Fruit fly (Drosophila melanogaster) whole organism, embryonic: Measurements from ENCODE around the gene CG13996.

Experiments
- Adf1 ChIP-seq: fragments of 200-800 bp; sonication (Bioruptor generic); IDR thresholded peaks from 2 replicates; pipeline ENCODE4 v1.3.6; 2022; ENCODE audit warnings: missing biosample characterization, missing genetic modification characterization
- Atf-2 ChIP-seq: fragments of 200-800 bp; sonication (Bioruptor generic); optimal IDR thresholded peaks from 2 replicates; lab custom pipeline; 2016; ENCODE audit warnings: missing biosample characterization, missing genetic modification characterization
- Bgb ChIP-seq: fragments of 200-800 bp; sonication (Bioruptor generic); IDR thresholded peaks from 2 replicates; pipeline ENCODE4 v1.3.6; 2022; ENCODE audit warnings: missing biosample characterization, missing genetic modification characterization; ENCODE audit not compliant: partially characterized antibody
- Blimp-1 ChIP-seq: fragments of 200-800 bp; sonication (Bioruptor generic); optimal IDR thresholded peaks from 3 replicates; lab custom pipeline; 2018; ENCODE audit warnings: missing biosample characterization, missing genetic modification characterization, mild to moderate bottlenecking, moderate library complexity, missing genetic modification reagents
- CG13894 ChIP-seq: fragments of 200-800 bp; sonication (Bioruptor generic); optimal IDR thresholded peaks from 3 replicates; lab custom pipeline; 2018; ENCODE audit warnings: missing biosample characterization, mild to moderate bottlenecking, missing genetic modification characterization, moderate library complexity
- CG15514 ChIP-seq: fragments of 200-800 bp; sonication (Bioruptor generic); optimal IDR thresholded peaks from 3 replicates; lab custom pipeline; 2017; ENCODE audit warnings: missing biosample characterization, missing genetic modification characterization, mild to moderate bottlenecking, moderate library complexity, missing genetic modification reagents
- CG16779 ChIP-seq: fragments of 200-800 bp; sonication (Bioruptor generic); IDR thresholded peaks from 2 replicates; pipeline ENCODE4 v1.3.6; 2022; ENCODE audit warnings: missing biosample characterization, missing genetic modification characterization
- CG16813 ChIP-seq: fragments of 200-800 bp; sonication (Bioruptor generic); IDR thresholded peaks from 3 replicates; pipeline ENCODE4 v1.3.6; 2022; ENCODE audit warnings: missing biosample characterization, missing genetic modification characterization; ENCODE audit not compliant: partially characterized antibody
- CG18599 ChIP-seq: fragments of 200-800 bp; sonication (Bioruptor generic); optimal IDR thresholded peaks from 3 replicates; lab custom pipeline; 2017; ENCODE audit warnings: missing biosample characterization, missing genetic modification characterization, mild to moderate bottlenecking, moderate library complexity, missing genetic modification reagents
- CG32767 ChIP-seq: fragments of 200-800 bp; sonication (Bioruptor generic); IDR thresholded peaks from 2 replicates; pipeline ENCODE4 v1.3.6; 2022; ENCODE audit warnings: missing biosample characterization, missing genetic modification characterization
- CG34422 ChIP-seq: fragments of 200-800 bp; sonication (Bioruptor generic); IDR thresholded peaks from 3 replicates; pipeline ENCODE4 v1.3.6; 2022; ENCODE audit warnings: missing biosample characterization, missing genetic modification characterization
- CG3995 ChIP-seq: fragments of 200-800 bp; sonication (Bioruptor generic); optimal IDR thresholded peaks from 3 replicates; lab custom pipeline; 2016; ENCODE audit warnings: missing biosample characterization, missing genetic modification characterization
- CG6765 ChIP-seq: fragments of 200-800 bp; sonication (Bioruptor generic); optimal IDR thresholded peaks from 3 replicates; lab custom pipeline; 2017; ENCODE audit warnings: missing biosample characterization, mild to moderate bottlenecking, missing genetic modification characterization
- CG7745 ChIP-seq: fragments of 200-800 bp; sonication (Bioruptor generic); optimal IDR thresholded peaks from 2 replicates; lab custom pipeline; 2018; ENCODE audit warnings: missing biosample characterization, mild to moderate bottlenecking, missing genetic modification characterization, moderate library complexity
- CG8388 ChIP-seq: fragments of 200-800 bp; sonication (Bioruptor generic); optimal IDR thresholded peaks from 2 replicates; lab custom pipeline; 2019; ENCODE audit warnings: missing biosample characterization, mild to moderate bottlenecking, missing genetic modification characterization, moderate library complexity
- CG8924 ChIP-seq: fragments of 200-800 bp; optimal IDR thresholded peaks from 3 replicates; lab custom pipeline; 2019; ENCODE audit warnings: missing biosample characterization, mild to moderate bottlenecking, missing genetic modification characterization, moderate library complexity
- Deaf1 ChIP-seq: fragments of 200-800 bp; optimal IDR thresholded peaks from 3 replicates; lab custom pipeline; 2019; ENCODE audit warnings: missing biosample characterization, mild to moderate bottlenecking, missing genetic modification characterization, moderate library complexity
- HLH4C ChIP-seq: fragments of 200-800 bp; sonication (Bioruptor generic); IDR thresholded peaks from 3 replicates; pipeline ENCODE4 v1.3.6; 2022; ENCODE audit warnings: missing biosample characterization, missing genetic modification characterization; ENCODE audit not compliant: partially characterized antibody
- Hr51 ChIP-seq, 2 experiments: fragments of 200-800 bp; sonication (Bioruptor generic); optimal IDR thresholded peaks; 2 replicates in 1 of 2; 3 replicates in 1 of 2; lab custom pipeline; 2016 to 2018; ENCODE audit warnings: missing biosample characterization in 2 of 2, missing genetic modification characterization in 2 of 2, mild to moderate bottlenecking in 1 of 2, moderate library complexity in 1 of 2
- Med ChIP-seq: fragments of 200-800 bp; sonication (Bioruptor generic); peaks from one replicate; lab custom pipeline; 2016; ENCODE audit warnings: missing biosample characterization, missing genetic modification characterization, mild to moderate bottlenecking, inconsistent platforms, moderate library complexity
- Rx ChIP-seq: fragments of 200-800 bp; sonication (Bioruptor generic); IDR thresholded peaks from 2 replicates; pipeline ENCODE4 v1.3.6; 2022; ENCODE audit warnings: missing biosample characterization, missing genetic modification characterization
- Trl ChIP-seq, 3 experiments: fragments of >200 bp in 2 of 3; fragments of 200-800 bp in 1 of 3; sonication (Bioruptor generic) in 1 of 3; optimal IDR thresholded peaks; 2 replicates in 1 of 3; 3 replicates in 2 of 3; lab custom pipeline; 2016 to 2017; ENCODE audit warnings: missing biosample characterization in 1 of 3, missing genetic modification characterization in 1 of 3
- ase ChIP-seq: fragments of 200-800 bp; sonication (Bioruptor generic); IDR thresholded peaks from 3 replicates; pipeline ENCODE4 v1.3.6; 2022; ENCODE audit warnings: missing biosample characterization, missing genetic modification characterization
- ato ChIP-seq: fragments of 200-800 bp; sonication (Bioruptor generic); IDR thresholded peaks from 2 replicates; pipeline ENCODE4 v1.3.6; 2022; ENCODE audit warnings: missing biosample characterization, missing genetic modification characterization; ENCODE audit not compliant: partially characterized antibody
- cg ChIP-seq: fragments of 200-800 bp; sonication (Bioruptor generic); optimal IDR thresholded peaks from 3 replicates; lab custom pipeline; 2019; ENCODE audit warnings: missing biosample characterization, mild to moderate bottlenecking, missing genetic modification characterization, moderate library complexity
- chn ChIP-seq: fragments of 200-800 bp; sonication (Bioruptor generic); optimal IDR thresholded peaks from 2 replicates; lab custom pipeline; 2016; ENCODE audit warnings: missing biosample characterization, missing genetic modification characterization
- ci ChIP-seq: fragments of 200-800 bp; sonication (Bioruptor generic); IDR thresholded peaks from 3 replicates; pipeline ENCODE4 v1.3.6; 2022; ENCODE audit warnings: missing biosample characterization, missing genetic modification characterization
- da ChIP-seq: fragments of 200-800 bp; sonication (Bioruptor generic); optimal IDR thresholded peaks from 2 replicates; lab custom pipeline; 2016; ENCODE audit warnings: missing biosample characterization, missing genetic modification characterization
- dpn ChIP-seq, 2 experiments: fragments of 200-800 bp; sonication (Bioruptor generic); optimal IDR thresholded peaks; 3 replicates each; lab custom pipeline; 2016; ENCODE audit warnings: missing biosample characterization in 2 of 2, missing genetic modification characterization in 2 of 2
- fd64A ChIP-seq: fragments of 200-800 bp; sonication (Bioruptor generic); optimal IDR thresholded peaks from 3 replicates; lab custom pipeline; 2018; ENCODE audit warnings: missing biosample characterization, mild to moderate bottlenecking, missing genetic modification characterization
- grau ChIP-seq: fragments of 200-800 bp; optimal IDR thresholded peaks from 3 replicates; lab custom pipeline; 2019; ENCODE audit warnings: missing biosample characterization, mild to moderate bottlenecking, missing genetic modification characterization, moderate library complexity
- hkb ChIP-seq, 2 experiments: fragments of 200-800 bp in 1 of 2; fragments of >200 bp in 1 of 2; sonication (Bioruptor generic) in 1 of 2; IDR thresholded peaks in 1 of 2; optimal IDR thresholded peaks in 1 of 2; 2 replicates each; pipeline versions ENCODE4 v1.3.6 to Lab custom; 2017 to 2022; ENCODE audit warnings: missing biosample characterization in 1 of 2, missing genetic modification characterization in 1 of 2
- inv ChIP-seq: fragments of 200-800 bp; sonication (Bioruptor generic); IDR thresholded peaks from 2 replicates; pipeline ENCODE4 v1.3.6; 2022; ENCODE audit warnings: missing biosample characterization, missing genetic modification characterization; ENCODE audit not compliant: partially characterized antibody
- lab ChIP-seq: fragments of 200-800 bp; sonication (Bioruptor generic); optimal IDR thresholded peaks from 3 replicates; lab custom pipeline; 2017; ENCODE audit warnings: missing biosample characterization, missing genetic modification characterization, mild to moderate bottlenecking, moderate library complexity, missing genetic modification reagents
- nom ChIP-seq: fragments of 200-800 bp; sonication (Bioruptor generic); optimal IDR thresholded peaks from 2 replicates; lab custom pipeline; 2017; ENCODE audit warnings: missing biosample characterization, missing genetic modification characterization, mild to moderate bottlenecking, moderate library complexity, missing genetic modification reagents
- rib ChIP-seq: fragments of 200-800 bp; sonication (Bioruptor generic); IDR thresholded peaks from 2 replicates; pipeline ENCODE4 v1.3.6; 2022; ENCODE audit warnings: missing biosample characterization, missing genetic modification characterization
- row ChIP-seq: fragments of 200-800 bp; sonication (Bioruptor generic); IDR thresholded peaks from 3 replicates; pipeline ENCODE4 v1.3.6; 2022; ENCODE audit warnings: missing biosample characterization, missing genetic modification characterization
- salm ChIP-seq: fragments of 200-800 bp; sonication (Bioruptor generic); optimal IDR thresholded peaks from 2 replicates; lab custom pipeline; 2018; ENCODE audit warnings: missing biosample characterization, mild to moderate bottlenecking, missing genetic modification characterization
- seq ChIP-seq: fragments of 200-800 bp; sonication (Bioruptor generic); IDR thresholded peaks from 2 replicates; pipeline ENCODE4 v1.3.6; 2022; ENCODE audit warnings: missing biosample characterization, missing genetic modification characterization
- ssp ChIP-seq: fragments of 200-800 bp; sonication (Bioruptor generic); IDR thresholded peaks from 2 replicates; pipeline ENCODE4 v1.3.6; 2022; ENCODE audit warnings: missing biosample characterization, missing genetic modification characterization
- tgo ChIP-seq: fragments of 200-800 bp; sonication (Bioruptor generic); IDR thresholded peaks from 3 replicates; pipeline ENCODE4 v1.3.6; 2022; ENCODE audit warnings: missing biosample characterization, missing genetic modification characterization
- ttk ChIP-seq: fragments of 200-800 bp; sonication (Bioruptor generic); IDR thresholded peaks from 2 replicates; pipeline ENCODE4 v2.1.2; 2022; ENCODE audit warnings: missing biosample characterization, missing genetic modification characterization
- tup ChIP-seq: fragments of 200-800 bp; sonication (Bioruptor generic); optimal IDR thresholded peaks from 2 replicates; lab custom pipeline; 2016; ENCODE audit warnings: missing biosample characterization, mild to moderate bottlenecking, missing genetic modification characterization, moderate library complexity
- yki ChIP-seq: fragments of >200 bp; optimal IDR thresholded peaks from 3 replicates; lab custom pipeline; 2018

The CG13996 gene

dm6 chr2L:6051212-6051621 is 30.6 kb downstream of the CG13996 start (continued):
- TF ChIP-seq dpn (GFP tag; optimal IDR thresholded peaks at IDR 0.05; lab: Kevin White, UChicago) = peak; percentile 94
- TF ChIP-seq ssp = peak; percentile 78
- peak; percentile 94 for TF ChIP-seq salm (tag; lab: Kevin White, UChicago)
- TF ChIP-seq tup (GFP tag; lab: Kevin White, UChicago) = peak; percentile 92
- peak; percentile 99 for TF ChIP-seq ci (GFP tag; lab: Robert Waterston, UW)
- TF ChIP-seq, all 482 proteins: peak for 419

DNA sequence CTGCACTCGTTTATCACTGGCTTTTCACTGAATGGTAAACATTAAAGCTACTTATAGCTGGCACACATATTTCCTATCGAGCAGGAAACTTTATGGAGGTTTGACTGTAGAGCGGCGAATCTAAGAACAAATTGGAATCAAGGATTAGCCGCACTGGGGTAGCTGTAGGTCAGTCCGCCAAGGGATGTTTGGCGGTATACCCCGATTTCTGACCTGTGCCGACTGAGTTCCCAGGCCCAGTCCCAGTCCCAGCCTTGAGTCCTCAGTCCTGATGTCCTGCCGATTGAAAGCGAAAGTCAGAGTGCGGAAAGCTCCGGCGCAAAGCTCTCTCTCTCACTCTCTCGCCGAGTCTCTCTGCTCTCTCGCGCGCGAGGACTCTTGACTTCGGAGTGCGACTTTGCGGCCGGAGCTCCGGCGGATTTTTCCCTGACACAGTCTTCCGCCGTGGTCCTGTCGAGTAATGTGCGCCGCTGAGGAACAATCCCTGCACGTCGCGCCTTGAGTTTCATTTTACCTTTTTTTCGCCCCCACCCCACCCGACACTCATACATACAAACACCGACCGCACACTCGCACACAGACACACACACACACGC is 33.3 kb downstream of the CG13996 start, which contains the start of gene CG13995:
Gene CG13995, plus strand, starts transcription at position 429 of the 596 bp plus-strand sequence.
- TF ChIP-seq CG16779 (GFP tag; lab: Robert Waterston, UW) (peak; percentile 74), hkb (optimal IDR thresholded peaks at IDR 0.05; lab: Kevin White, UChicago) (no peak), hkb (GFP tag; IDR thresholded peaks at IDR 0.05; lab: Robert Waterston, UW) (peak; percentile 19; the same call in 1 of the 2 replicates), Rx (GFP tag; lab: Robert Waterston, UW) (no peak), tgo (GFP tag; lab: Robert Waterston, UW) (no peak), CG8924 (tag; lab: Kevin White, UChicago) (no peak), dpn (GFP tag; optimal IDR thresholded peaks at IDR 0.05; lab: Kevin White, UChicago) (no peak), Trl (optimal IDR thresholded peaks at IDR 0.05; lab: Kevin White, UChicago) (peak in 1 of 2 experiments; percentile 71), Trl (GFP tag; optimal IDR thresholded peaks at IDR 0.05; lab: Kevin White, UChicago) (no peak), Adf1 (peak; percentile 14; the same call in 1 of the 2 replicates), Hr51 (GFP tag; optimal IDR thresholded peaks at IDR 0.05; lab: Kevin White, UChicago) (peak in 1 of 2 experiments; percentile 75), Bgb (GFP tag; lab: Robert Waterston, UW) (peak; percentile 27; the same call in 1 of the 2 replicates), inv (GFP tag; lab: Robert Waterston, UW) (0 out of 2 replicates have a peak, but pooled peaks have one; percentile 10), da (GFP tag; lab: Kevin White, UChicago) (no peak), CG15514 (GFP tag; lab: Kevin White, UChicago) (peak; percentile 18), HLH4C (GFP tag; lab: Robert Waterston, UW) (no peak), CG8388 (GFP tag; lab: Kevin White, UChicago) (no peak), CG16813 (GFP tag; lab: Robert Waterston, UW) (no peak), seq (GFP tag; lab: Robert Waterston, UW) (peak; percentile 31; the same call in 1 of the 2 replicates), yki (no peak), rib (no peak), nom (peak; percentile 54), ttk (GFP tag; lab: Robert Waterston, UW) (0 out of 2 replicates have a peak, but pooled peaks have one; percentile 24), CG34422 (GFP tag; lab: Robert Waterston, UW) (no peak), Deaf1 (peak; percentile 89), CG18599 (GFP tag; lab: Kevin White, UChicago) (peak; percentile 7), ase (0 out of 3 replicates have a peak, but pooled peaks have one; percentile 36), chn (GFP tag; lab: Kevin White, UChicago) (no peak), CG13894 (tag; lab: Kevin White, UChicago) (peak; percentile 100), CG32767 (GFP tag; lab: Robert Waterston, UW) (0 out of 2 replicates have a peak, but pooled peaks have one; percentile 26), Med (GFP tag; lab: Kevin White, UChicago) (peak; percentile 58), Atf-2 (GFP tag; lab: Kevin White, UChicago) (no peak), grau (tag; lab: Kevin White, UChicago) (peak; percentile 60), CG3995 (GFP tag; lab: Kevin White, UChicago) (no peak), fd64A (GFP tag; lab: Kevin White, UChicago) (no peak), lab (GFP tag; lab: Kevin White, UChicago) (peak; percentile 22), cg (GFP tag; lab: Kevin White, UChicago) (peak; percentile 57), CG6765 (GFP tag; lab: Kevin White, UChicago) (no peak), row (GFP tag; lab: Robert Waterston, UW) (peak; percentile 12; the same call in 1 of the 3 replicates), Blimp-1 (peak; percentile 28), ato (no peak), CG7745 (no peak)
